Worm (Caenorhabditis elegans): ENCODE results near the gene lgc-34.

DNA sequence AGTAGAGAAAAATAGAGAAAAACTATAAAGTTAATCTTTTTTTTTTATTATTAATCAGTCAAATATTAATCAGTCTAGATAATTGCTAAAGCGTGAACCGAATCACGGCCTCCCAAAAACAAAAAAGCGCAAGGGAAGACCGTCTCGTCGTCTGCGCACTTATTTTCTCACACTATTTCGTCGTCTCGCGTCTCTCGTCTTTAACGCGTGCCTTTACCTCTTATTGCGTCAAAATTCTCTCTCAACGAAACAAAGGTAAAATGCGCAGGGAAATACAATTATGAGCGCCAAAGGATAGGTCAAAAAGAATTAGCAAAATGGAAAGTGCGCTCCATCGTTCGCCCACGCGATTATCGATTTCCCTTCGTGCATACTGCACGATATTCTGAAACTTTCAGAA lies 20.3 kb upstream of the lgc-34 start:
- TF ChIP-seq sea-1 (GFP tag; conservative IDR thresholded peaks at IDR 0.05) (no peak), ama-1 (optimal IDR thresholded peaks at IDR 0.05) (no peak), scrt-1 (GFP tag; IDR thresholded peaks at IDR 0.05) (no peak), aly-1 (tag; optimal IDR thresholded peaks at IDR 0.05) (no peak)

Measured in whole organism, early embryonic.